Worm (Caenorhabditis elegans) whole organism, L4/young adult: Measurements from ENCODE around the gene C08F8.6.

Experiments used
- W03F9.2 ChIP-seq: fragments of 150-350 bp; optimal IDR thresholded peaks from 2 replicates; lab custom pipeline; 2014; ENCODE audit warnings: missing biosample characterization, missing genetic modification characterization
- him-1 ChIP-seq: sonication (generic microtip); optimal IDR thresholded peaks from 2 replicates; lab custom pipeline; 2016; ENCODE audit warnings: missing genotype, missing genetic modification reagents, missing genetic modification characterization, missing compliant biosample characterization

DNA sequence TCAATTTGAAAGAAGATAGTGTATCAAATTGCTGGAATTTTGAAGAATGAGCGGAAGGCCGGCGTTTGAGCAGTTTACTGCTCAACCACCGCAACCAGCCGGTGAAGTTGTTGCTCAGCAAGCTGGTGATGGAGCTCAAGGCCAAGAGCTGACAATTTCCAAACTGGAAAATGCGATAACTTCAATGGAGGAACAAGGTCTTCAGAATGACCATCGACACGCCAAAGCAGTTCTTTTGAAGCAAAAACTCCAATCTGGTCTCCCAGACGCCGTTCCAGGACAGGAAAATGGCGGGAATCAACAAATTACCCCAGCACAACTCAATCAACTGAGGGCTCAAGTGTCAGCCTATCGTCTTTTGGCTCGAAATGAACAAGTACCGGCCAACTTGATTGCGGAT, 38.7 kb downstream of the C08F8.6 start:
- TF ChIP-seq W03F9.2 (tag; lab: Kevin White, UChicago): no peak
- no peak for TF ChIP-seq him-1
